Worm (Caenorhabditis elegans): Measurements from ENCODE around the gene R07E5.15.
A peak's percentile ranks its signal among the peaks of the same experiment; 100 is the strongest.

The R07E5.15 gene

DNA sequence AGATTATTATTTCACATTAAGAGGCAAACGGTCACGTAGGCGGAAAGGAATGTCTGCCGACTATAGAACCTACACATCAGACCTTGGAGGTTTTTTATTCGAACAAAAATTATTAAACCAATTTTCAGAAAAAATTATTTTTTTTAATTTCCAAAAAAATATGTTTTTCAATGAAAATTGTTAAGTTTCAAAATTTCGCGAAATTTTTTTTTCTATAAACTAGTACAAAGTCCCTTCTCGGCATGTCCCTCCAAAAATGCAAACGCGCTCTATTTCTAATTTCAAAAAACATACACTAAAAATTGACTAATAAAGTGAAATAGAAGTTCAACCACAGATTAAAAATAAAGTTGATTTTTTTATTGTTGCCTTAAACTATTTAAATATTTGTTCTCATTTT is 36.3 kb upstream of the R07E5.15 start, which contains the start of gene ckb-1:
Gene ckb-1 (plus strand): TSS at position 301 of the 400 bp plus-strand sequence.
- no peak for TF ChIP-seq unc-62 (GFP tag; optimal IDR thresholded peaks at IDR 0.05)
- TF ChIP-seq nhr-76 (tag; optimal IDR thresholded peaks at IDR 0.05): no peak
- no peak for TF ChIP-seq nhr-28 (tag; optimal IDR thresholded peaks at IDR 0.05)
- TF ChIP-seq hlh-1 (tag; optimal IDR thresholded peaks at IDR 0.05): no peak
- no peak for TF ChIP-seq flh-1 (GFP tag; optimal IDR thresholded peaks at IDR 0.05)
- no peak for TF ChIP-seq sem-2 (GFP tag; optimal IDR thresholded peaks at IDR 0.05)
- TF ChIP-seq bed-3 (GFP tag; optimal IDR thresholded peaks at IDR 0.05): no peak
- TF ChIP-seq drap-1 (GFP tag; optimal IDR thresholded peaks at IDR 0.05): no peak
- TF ChIP-seq mls-2 (tag; optimal IDR thresholded peaks at IDR 0.05): no peak
- TF ChIP-seq unc-39 (tag; optimal IDR thresholded peaks at IDR 0.05): no peak
- TF ChIP-seq mab-5 (tag; optimal IDR thresholded peaks at IDR 0.05): no peak
- no peak for TF ChIP-seq lin-32 (GFP tag; optimal IDR thresholded peaks at IDR 0.05)

DNA sequence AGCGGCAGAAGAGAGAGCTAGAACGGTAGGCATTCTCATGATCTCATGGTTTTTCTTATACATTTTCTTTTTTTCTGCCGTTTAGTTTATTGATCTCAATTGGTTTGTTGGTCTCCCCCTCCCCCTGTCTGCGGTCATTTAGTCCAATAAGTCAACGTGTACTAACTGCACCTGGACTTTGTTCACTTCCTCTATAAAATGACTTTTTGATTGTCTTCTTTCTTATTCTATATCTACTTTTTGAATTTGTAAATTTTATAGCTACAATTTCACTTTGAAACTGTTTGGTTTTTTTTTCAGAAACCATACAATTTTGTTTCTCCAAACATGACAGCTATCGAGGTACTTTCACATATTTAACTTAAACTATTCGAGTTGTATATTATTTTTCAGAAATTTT is 33.6 kb upstream of the R07E5.15 start, which contains the start of gene ckb-2:
Gene ckb-2 (plus strand): TSS at position 301 of the 400 bp plus-strand sequence.
- no peak for TF ChIP-seq zip-8 (tag; optimal IDR thresholded peaks at IDR 0.05)
- no peak for TF ChIP-seq cnd-1 (tag; optimal IDR thresholded peaks at IDR 0.05)
- TF ChIP-seq mab-5 (tag; optimal IDR thresholded peaks at IDR 0.05): no peak
- no peak for TF ChIP-seq ceh-39 (tag; optimal IDR thresholded peaks at IDR 0.05)
- no peak for TF ChIP-seq ham-2 (GFP tag; optimal IDR thresholded peaks at IDR 0.05)
- no peak for TF ChIP-seq sem-2 (GFP tag; optimal IDR thresholded peaks at IDR 0.05)
- no peak for TF ChIP-seq ces-1 (GFP tag; optimal IDR thresholded peaks at IDR 0.05)
- no peak for TF ChIP-seq lsy-2 (tag; optimal IDR thresholded peaks at IDR 0.05)
- TF ChIP-seq tbx-8 (GFP tag; optimal IDR thresholded peaks at IDR 0.05): no peak
- TF ChIP-seq flh-1 (GFP tag; optimal IDR thresholded peaks at IDR 0.05): no peak
- TF ChIP-seq M03D4.4 (tag; optimal IDR thresholded peaks at IDR 0.05): no peak
- no peak for TF ChIP-seq sptf-1 (tag; optimal IDR thresholded peaks at IDR 0.05)
- TF ChIP-seq pha-4 (tag; optimal IDR thresholded peaks at IDR 0.05): no peak
- no peak for TF ChIP-seq ceh-83 (GFP tag; optimal IDR thresholded peaks at IDR 0.05)
- TF ChIP-seq mls-2 (tag; optimal IDR thresholded peaks at IDR 0.05): no peak
- no peak for TF ChIP-seq drap-1 (GFP tag; optimal IDR thresholded peaks at IDR 0.05)
- no peak for TF ChIP-seq nhr-2 (tag; optimal IDR thresholded peaks at IDR 0.05)
- TF ChIP-seq nhr-12 (tag; optimal IDR thresholded peaks at IDR 0.05): no peak

DNA sequence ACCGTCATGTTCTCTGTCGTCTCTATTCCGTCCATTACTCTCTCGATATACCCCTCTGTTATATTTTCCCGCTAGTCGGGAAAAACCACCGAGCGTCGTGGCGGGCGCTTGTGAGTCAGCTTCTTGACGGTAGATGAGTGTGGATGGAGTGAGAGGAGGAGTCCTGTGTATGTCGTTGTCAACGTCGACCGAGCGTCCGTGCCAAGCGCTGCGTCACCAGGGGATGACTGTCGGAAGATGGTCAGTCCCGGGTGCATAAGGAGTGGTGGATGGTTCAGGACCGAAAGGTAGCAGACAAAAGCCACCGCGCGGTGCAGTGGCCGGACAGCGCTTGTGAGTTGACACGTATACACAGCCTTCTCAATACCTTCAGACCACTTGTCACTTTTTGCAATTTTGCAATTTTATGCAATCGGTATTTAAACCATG is 31.8 kb upstream of the R07E5.15 start:
- TF ChIP-seq ham-2 (GFP tag; optimal IDR thresholded peaks at IDR 0.05) (peak; percentile 79), sem-2 (GFP tag; optimal IDR thresholded peaks at IDR 0.05) (peak; percentile 50), M03D4.4 (tag; optimal IDR thresholded peaks at IDR 0.05) (peak; percentile 68), mls-2 (tag; optimal IDR thresholded peaks at IDR 0.05) (peak; percentile 88), flh-1 (GFP tag; optimal IDR thresholded peaks at IDR 0.05) (peak; percentile 36), bed-3 (GFP tag; optimal IDR thresholded peaks at IDR 0.05) (peak; percentile 43), drap-1 (GFP tag; optimal IDR thresholded peaks at IDR 0.05) (peak; percentile 68), lin-32 (GFP tag; optimal IDR thresholded peaks at IDR 0.05) (peak; percentile 32), ceh-43 (GFP tag; optimal IDR thresholded peaks at IDR 0.05) (peak; percentile 53), unc-120 (tag; optimal IDR thresholded peaks at IDR 0.05; ENCODE audit: poor library complexity, severe bottlenecking) (peak; percentile 73), ceh-83 (GFP tag; optimal IDR thresholded peaks at IDR 0.05) (peak; percentile 78), cnd-1 (tag; optimal IDR thresholded peaks at IDR 0.05) (peak; percentile 73), lsy-2 (tag; optimal IDR thresholded peaks at IDR 0.05) (peak; percentile 7), sptf-1 (tag; optimal IDR thresholded peaks at IDR 0.05) (peak; percentile 80)

DNA sequence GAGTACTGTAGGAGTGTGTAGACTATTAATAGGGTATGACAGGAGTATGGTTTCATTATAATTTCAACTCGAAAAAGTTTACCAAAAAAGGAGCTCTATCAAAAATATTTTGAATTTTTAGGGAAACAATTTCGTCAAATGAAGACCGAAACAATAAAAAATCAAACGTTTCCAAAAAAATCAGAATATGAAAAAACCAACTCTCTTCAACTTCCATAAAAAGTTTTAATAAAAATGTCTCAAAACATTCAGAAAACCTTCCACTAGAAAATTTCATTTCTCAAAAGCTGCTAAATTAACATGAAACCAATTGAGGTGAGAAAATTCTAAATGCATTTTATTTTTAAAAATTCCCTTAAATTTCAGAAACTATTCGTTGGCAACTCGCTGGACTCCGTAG is 30.7 kb upstream of the R07E5.15 start, which contains the start of gene ckb-3:
Gene ckb-3 (plus strand): TSS at position 301 of the 400 bp plus-strand sequence.
- TF ChIP-seq zip-8 (tag; optimal IDR thresholded peaks at IDR 0.05) (no peak), hlh-1 (tag; optimal IDR thresholded peaks at IDR 0.05) (no peak), ceh-39 (tag; optimal IDR thresholded peaks at IDR 0.05) (no peak)

DNA sequence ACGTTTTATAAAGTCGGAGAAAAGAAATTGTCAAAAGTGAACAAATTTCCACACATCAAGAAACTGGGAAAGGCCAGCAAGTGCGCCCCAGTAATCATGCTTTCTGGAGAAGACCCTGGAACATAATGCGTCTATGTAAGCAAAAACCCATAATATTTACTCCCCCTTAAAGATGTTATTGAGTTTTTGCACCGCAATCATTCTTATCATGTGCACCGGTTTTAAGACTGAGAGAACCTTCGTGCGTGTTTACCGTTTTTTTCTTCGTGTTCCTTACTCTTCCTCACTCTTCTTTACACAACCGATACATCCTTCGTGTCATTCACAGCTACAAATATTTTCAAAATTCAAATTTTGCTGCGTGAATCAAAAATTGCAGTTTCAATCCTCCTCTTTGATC is 28.3 kb upstream of the R07E5.15 start:
- TF ChIP-seq zip-8 (tag; optimal IDR thresholded peaks at IDR 0.05) (no peak), ham-2 (GFP tag; optimal IDR thresholded peaks at IDR 0.05) (no peak), sem-2 (GFP tag; optimal IDR thresholded peaks at IDR 0.05) (no peak), ces-1 (GFP tag; optimal IDR thresholded peaks at IDR 0.05) (no peak), unc-62 (GFP tag; optimal IDR thresholded peaks at IDR 0.05) (no peak)

DNA sequence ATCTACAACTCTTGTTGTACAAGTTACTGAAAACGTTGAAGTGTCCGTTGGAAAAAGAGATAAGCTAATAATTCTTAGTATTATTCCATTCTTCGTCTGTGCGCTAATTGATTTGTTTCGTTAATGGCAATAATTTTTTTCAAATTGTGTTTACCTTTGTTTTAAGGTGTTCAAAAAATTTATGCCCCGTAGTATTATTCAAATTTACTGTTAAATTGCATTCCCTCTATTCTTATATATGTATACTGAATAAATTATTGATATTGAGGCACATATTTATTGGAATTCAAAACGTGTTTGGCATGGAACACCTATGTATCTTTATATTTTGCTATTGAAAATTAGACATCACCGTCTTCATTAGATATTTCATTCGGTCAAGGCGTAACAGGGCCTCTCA is 26.4 kb upstream of the R07E5.15 start, which contains the start of gene pals-26:
Gene pals-26 (plus strand): TSS at position 301 of the 400 bp plus-strand sequence.
- no peak for TF ChIP-seq sem-2 (GFP tag; optimal IDR thresholded peaks at IDR 0.05)
- no peak for TF ChIP-seq M03D4.4 (tag; optimal IDR thresholded peaks at IDR 0.05)
- TF ChIP-seq ces-1 (GFP tag; optimal IDR thresholded peaks at IDR 0.05): no peak
- no peak for TF ChIP-seq mls-2 (tag; optimal IDR thresholded peaks at IDR 0.05)
- TF ChIP-seq sptf-1 (tag; optimal IDR thresholded peaks at IDR 0.05): no peak
- no peak for TF ChIP-seq unc-39 (tag; optimal IDR thresholded peaks at IDR 0.05)
- TF ChIP-seq flh-1 (GFP tag; optimal IDR thresholded peaks at IDR 0.05): no peak
- TF ChIP-seq ceh-39 (tag; optimal IDR thresholded peaks at IDR 0.05): no peak
- TF ChIP-seq nhr-76 (tag; optimal IDR thresholded peaks at IDR 0.05): no peak
- no peak for TF ChIP-seq ztf-11 (tag; optimal IDR thresholded peaks at IDR 0.05)
- TF ChIP-seq snpc-4 (tag; optimal IDR thresholded peaks at IDR 0.05): no peak
